Fruit fly (Drosophila melanogaster) whole organism, embryonic: ENCODE results near the gene Alg11.

Experiments
- CG10321 ChIP-seq: fragments of 200-800 bp; sonication (Bioruptor generic); IDR thresholded peaks from 2 replicates; pipeline ENCODE4 v1.3.6; 2022; ENCODE audit warnings: missing biosample characterization, missing genetic modification characterization
- CG11398 ChIP-seq: fragments of 200-800 bp; sonication (Bioruptor generic); optimal IDR thresholded peaks from 2 replicates; lab custom pipeline; 2016; ENCODE audit warnings: missing biosample characterization, missing genetic modification characterization
- CG11560 ChIP-seq: fragments of 200-800 bp; sonication (Bioruptor generic); IDR thresholded peaks from 3 replicates; pipeline ENCODE4 v1.3.6; 2022; ENCODE audit warnings: missing biosample characterization, missing genetic modification characterization
- CG11695 ChIP-seq: fragments of 200-800 bp; sonication (Bioruptor generic); IDR thresholded peaks from 3 replicates; pipeline ENCODE4 v1.3.6; 2022; ENCODE audit warnings: missing biosample characterization, missing genetic modification characterization
- CG12299 ChIP-seq: fragments of 200-800 bp; sonication (Bioruptor generic); optimal IDR thresholded peaks from 2 replicates; lab custom pipeline; 2018; ENCODE audit warnings: missing biosample characterization, mild to moderate bottlenecking, missing genetic modification characterization
- CG12744 ChIP-seq: fragments of 200-800 bp; sonication (Bioruptor generic); optimal IDR thresholded peaks from 2 replicates; lab custom pipeline; 2016; ENCODE audit warnings: missing biosample characterization, missing genetic modification characterization
- CG13894 ChIP-seq: fragments of 200-800 bp; sonication (Bioruptor generic); optimal IDR thresholded peaks from 3 replicates; lab custom pipeline; 2018; ENCODE audit warnings: missing biosample characterization, mild to moderate bottlenecking, missing genetic modification characterization, moderate library complexity
- CG15073 ChIP-seq: fragments of 200-800 bp; sonication (Bioruptor generic); optimal IDR thresholded peaks from 2 replicates; lab custom pipeline; 2016; ENCODE audit warnings: missing biosample characterization, missing genetic modification characterization
- CG15269 ChIP-seq: fragments of 200-800 bp; sonication (Bioruptor generic); optimal IDR thresholded peaks from 2 replicates; lab custom pipeline; 2018; ENCODE audit warnings: missing biosample characterization, mild to moderate bottlenecking, missing genetic modification characterization, moderate library complexity
- CG17361 ChIP-seq: fragments of 200-800 bp; sonication (Bioruptor generic); IDR thresholded peaks from 3 replicates; pipeline ENCODE4 v1.3.6; 2022; ENCODE audit warnings: missing biosample characterization, missing genetic modification characterization
- CG17802 ChIP-seq: fragments of 200-800 bp; sonication (Bioruptor generic); optimal IDR thresholded peaks from 2 replicates; lab custom pipeline; 2018; ENCODE audit warnings: missing biosample characterization, mild to moderate bottlenecking, missing genetic modification characterization, moderate library complexity
- CG18476 ChIP-seq: fragments of 200-800 bp; sonication (Bioruptor generic); optimal IDR thresholded peaks from 2 replicates; lab custom pipeline; 2016; ENCODE audit warnings: missing biosample characterization, mild to moderate bottlenecking, missing genetic modification characterization
- CG18599 ChIP-seq: fragments of 200-800 bp; sonication (Bioruptor generic); optimal IDR thresholded peaks from 3 replicates; lab custom pipeline; 2017; ENCODE audit warnings: missing biosample characterization, missing genetic modification characterization, mild to moderate bottlenecking, moderate library complexity, missing genetic modification reagents
- CG18764 ChIP-seq: fragments of 200-800 bp; sonication (Bioruptor generic); optimal IDR thresholded peaks from 3 replicates; lab custom pipeline; 2016; ENCODE audit warnings: missing biosample characterization, missing genetic modification characterization
- CG30431 ChIP-seq: fragments of 200-800 bp; sonication (Bioruptor generic); optimal IDR thresholded peaks from 2 replicates; lab custom pipeline; 2017; ENCODE audit warnings: missing biosample characterization, missing genetic modification characterization
- CG4360 ChIP-seq: fragments of 200-800 bp; sonication (Bioruptor generic); IDR thresholded peaks from 2 replicates; pipeline ENCODE4 v1.3.6; 2022; ENCODE audit warnings: missing biosample characterization, missing genetic modification characterization
- CG4707 ChIP-seq: fragments of 200-800 bp; sonication (Bioruptor generic); optimal IDR thresholded peaks from 2 replicates; lab custom pipeline; 2018; ENCODE audit warnings: missing biosample characterization, mild to moderate bottlenecking, missing genetic modification characterization, moderate library complexity
- CG4820 ChIP-seq: fragments of 200-800 bp; sonication (Bioruptor generic); optimal IDR thresholded peaks from 3 replicates; lab custom pipeline; 2016; ENCODE audit warnings: missing biosample characterization, missing genetic modification characterization
- CG5245 ChIP-seq: fragments of 200-800 bp; sonication (Bioruptor generic); optimal IDR thresholded peaks from 3 replicates; lab custom pipeline; 2016; ENCODE audit warnings: missing biosample characterization, missing genetic modification characterization
- CG9437 ChIP-seq: fragments of 200-800 bp; sonication (Bioruptor generic); optimal IDR thresholded peaks from 2 replicates; lab custom pipeline; 2018; ENCODE audit warnings: missing biosample characterization, mild to moderate bottlenecking, missing genetic modification characterization
- CG9727 ChIP-seq: fragments of 200-800 bp; sonication (Bioruptor generic); optimal IDR thresholded peaks from 3 replicates; lab custom pipeline; 2017; ENCODE audit warnings: missing biosample characterization, mild to moderate bottlenecking, missing genetic modification characterization
- Dref ChIP-seq: fragments of 200-800 bp; sonication (Bioruptor generic); IDR thresholded peaks from 2 replicates; pipeline ENCODE4 v1.3.6; 2022; ENCODE audit warnings: missing biosample characterization, missing genetic modification characterization
- Drgx ChIP-seq: fragments of 200-800 bp; sonication (Bioruptor generic); IDR thresholded peaks from 2 replicates; pipeline ENCODE4 v1.3.6; 2022; ENCODE audit warnings: missing biosample characterization, missing genetic modification characterization
- Fer3 ChIP-seq: fragments of 200-800 bp; sonication (Bioruptor generic); optimal IDR thresholded peaks from 2 replicates; lab custom pipeline; 2018; ENCODE audit warnings: missing biosample characterization, mild to moderate bottlenecking, missing genetic modification characterization, moderate library complexity
- H15 ChIP-seq: fragments of 200-800 bp; sonication (Bioruptor generic); IDR thresholded peaks from 3 replicates; pipeline ENCODE4 v1.3.6; 2022; ENCODE audit warnings: missing biosample characterization, missing genetic modification characterization
- HLHmδ ChIP-seq: fragments of 200-800 bp; sonication (Bioruptor generic); optimal IDR thresholded peaks from 2 replicates; lab custom pipeline; 2018; ENCODE audit warnings: missing biosample characterization, mild to moderate bottlenecking, missing genetic modification characterization, moderate library complexity
- Hand ChIP-seq: fragments of 200-800 bp; sonication (Bioruptor generic); optimal IDR thresholded peaks from 2 replicates; lab custom pipeline; 2017; ENCODE audit warnings: mild to moderate bottlenecking, missing biosample characterization, missing genetic modification reagents, missing genetic modification characterization
- Hsf ChIP-seq: fragments of 200-800 bp; sonication (Bioruptor generic); optimal IDR thresholded peaks from 3 replicates; lab custom pipeline; 2016; ENCODE audit warnings: missing biosample characterization, missing genetic modification characterization
- Meics ChIP-seq: fragments of 200-800 bp; sonication (Bioruptor generic); optimal IDR thresholded peaks from 2 replicates; lab custom pipeline; 2017; ENCODE audit warnings: missing biosample characterization, mild to moderate bottlenecking, missing genetic modification characterization
- Nf-YA ChIP-seq: fragments of 200-800 bp; sonication (Bioruptor generic); IDR thresholded peaks from 2 replicates; pipeline ENCODE4 v1.3.6; 2022; ENCODE audit warnings: missing biosample characterization, missing genetic modification characterization
- ac ChIP-seq: fragments of 200-800 bp; sonication (Bioruptor generic); optimal IDR thresholded peaks from 3 replicates; lab custom pipeline; 2017; ENCODE audit warnings: missing biosample characterization, mild to moderate bottlenecking, missing genetic modification characterization
- amos ChIP-seq: fragments of 200-800 bp; sonication (Bioruptor generic); IDR thresholded peaks from 2 replicates; pipeline ENCODE4 v1.3.6; 2022; ENCODE audit warnings: missing biosample characterization, missing genetic modification characterization; ENCODE audit not compliant: partially characterized antibody
- btn ChIP-seq: fragments of 200-800 bp; sonication (Bioruptor generic); optimal IDR thresholded peaks from 2 replicates; lab custom pipeline; 2016; ENCODE audit warnings: missing biosample characterization, missing genetic modification characterization
- cad ChIP-seq: fragments of >200 bp; optimal IDR thresholded peaks from 2 replicates; lab custom pipeline; 2017; ENCODE audit warnings: missing biosample characterization, missing genetic modification characterization
- cwo ChIP-seq: fragments of 200-800 bp; sonication (Bioruptor generic); optimal IDR thresholded peaks from 3 replicates; lab custom pipeline; 2017; ENCODE audit warnings: missing biosample characterization, missing genetic modification characterization, mild to moderate bottlenecking, moderate library complexity, missing genetic modification reagents
- en ChIP-seq: fragments of 200-800 bp; sonication (Bioruptor generic); optimal IDR thresholded peaks from 2 replicates; lab custom pipeline; 2016; ENCODE audit warnings: missing biosample characterization, missing genetic modification characterization
- esg ChIP-seq: fragments of 200-800 bp; sonication (Bioruptor generic); conservative IDR thresholded peaks from 2 replicates; pipeline ENCODE4 v1.3.6; 2022; ENCODE audit warnings: missing biosample characterization, missing genetic modification characterization
- gfzf ChIP-seq: fragments of 200-800 bp; sonication (Bioruptor generic); optimal IDR thresholded peaks from 2 replicates; lab custom pipeline; 2016; ENCODE audit warnings: missing biosample characterization, mild to moderate bottlenecking, missing genetic modification characterization, moderate library complexity
- hth ChIP-seq: fragments of >200 bp; optimal IDR thresholded peaks from 2 replicates; lab custom pipeline; 2017; ENCODE audit warnings: inconsistent platforms
- lab ChIP-seq: fragments of 200-800 bp; sonication (Bioruptor generic); optimal IDR thresholded peaks from 3 replicates; lab custom pipeline; 2017; ENCODE audit warnings: missing biosample characterization, missing genetic modification characterization, mild to moderate bottlenecking, moderate library complexity, missing genetic modification reagents
- lola ChIP-seq, 3 experiments: fragments of >200 bp in 2 of 3; fragments of 200-800 bp in 1 of 3; sonication (Bioruptor generic) in 1 of 3; optimal IDR thresholded peaks; 2 replicates each; lab custom pipeline; 2017 to 2019; ENCODE audit warnings: missing biosample characterization in 3 of 3, missing genetic modification characterization in 3 of 3, mild to moderate bottlenecking in 1 of 3, moderate library complexity in 1 of 3
- pan ChIP-seq, 4 experiments: fragments of >200 bp in 3 of 4; fragments of 200-800 bp in 1 of 4; sonication (Bioruptor generic) in 1 of 4; optimal IDR thresholded peaks in 3 of 4; IDR thresholded peaks in 1 of 4; 2 replicates each; pipeline versions ENCODE4 v1.3.6 to Lab custom; 2017 to 2022; ENCODE audit warnings: missing biosample characterization in 2 of 4, missing genetic modification characterization in 2 of 4, mixed read lengths in 1 of 4
- phol ChIP-seq: fragments of 200-800 bp; sonication (Bioruptor generic); optimal IDR thresholded peaks from 3 replicates; lab custom pipeline; 2018; ENCODE audit warnings: missing biosample characterization, mild to moderate bottlenecking, missing genetic modification characterization, moderate library complexity
- ranshi ChIP-seq: fragments of 200-800 bp; sonication (Bioruptor generic); IDR thresholded peaks from 2 replicates; pipeline ENCODE4 v1.3.6; 2022; ENCODE audit warnings: missing biosample characterization, missing genetic modification characterization
- so ChIP-seq: fragments of 200-800 bp; sonication (Bioruptor generic); IDR thresholded peaks from 3 replicates; pipeline ENCODE4 v1.3.6; 2022; ENCODE audit warnings: missing biosample characterization, missing genetic modification characterization
- sug ChIP-seq: fragments of 200-800 bp; optimal IDR thresholded peaks from 2 replicates; lab custom pipeline; 2019; ENCODE audit warnings: missing biosample characterization, mild to moderate bottlenecking, missing genetic modification characterization, moderate library complexity
- tap ChIP-seq: fragments of 200-800 bp; optimal IDR thresholded peaks from 3 replicates; lab custom pipeline; 2019; ENCODE audit warnings: missing biosample characterization, mild to moderate bottlenecking, missing genetic modification characterization, moderate library complexity
- twi ChIP-seq: fragments of 200-800 bp; optimal IDR thresholded peaks from 2 replicates; lab custom pipeline; 2019; ENCODE audit warnings: missing biosample characterization, mild to moderate bottlenecking, missing genetic modification characterization, moderate library complexity
- tx ChIP-seq: fragments of 200-800 bp; sonication (Bioruptor generic); optimal IDR thresholded peaks from 2 replicates; lab custom pipeline; 2016; ENCODE audit warnings: missing biosample characterization, missing genetic modification characterization
- unc-4 ChIP-seq: fragments of 200-800 bp; sonication (Bioruptor generic); IDR thresholded peaks from 2 replicates; pipeline ENCODE4 v1.3.6; 2022; ENCODE audit warnings: missing biosample characterization, missing genetic modification characterization; ENCODE audit not compliant: partially characterized antibody
- z ChIP-seq: fragments of 200-800 bp; sonication (Bioruptor generic); IDR thresholded peaks from 3 replicates; pipeline ENCODE4 v1.3.6; 2022; ENCODE audit warnings: missing biosample characterization, missing genetic modification characterization

Gene Alg11

DNA sequence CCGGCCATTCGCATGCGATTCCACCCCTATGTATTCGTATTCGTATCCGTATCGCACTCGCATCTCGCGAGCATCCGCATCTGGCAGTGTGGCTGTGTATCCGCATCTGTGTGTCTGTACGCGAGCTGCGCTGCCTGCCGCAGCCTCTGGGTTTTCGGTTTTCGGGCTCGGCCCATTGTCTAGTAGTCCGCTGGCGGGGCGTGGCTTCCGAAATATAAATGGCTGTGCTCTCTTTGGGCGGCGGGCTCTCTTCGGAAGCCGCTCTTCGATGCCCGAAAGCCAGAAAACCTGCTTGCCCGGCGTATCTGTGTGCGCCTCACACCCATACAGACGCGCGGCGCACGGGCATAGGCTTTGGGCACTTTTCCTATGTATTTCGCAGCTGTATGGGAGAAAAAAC lies 27.3 kb upstream of the Alg11 start (continued):
- TF ChIP-seq pan (optimal IDR thresholded peaks at IDR 0.05; lab: Kevin White, UChicago) (no peak), pan (GFP tag; optimal IDR thresholded peaks at IDR 0.05 in 1 of 2, IDR thresholded peaks at IDR 0.05 in 1 of 2) (no peak), Fer3 (no peak), btn (GFP tag; lab: Kevin White, UChicago) (no peak), Hsf (GFP tag; lab: Kevin White, UChicago) (no peak), Dref (no peak), so (GFP tag; lab: Robert Waterston, UW) (no peak), CG5245 (GFP tag; lab: Kevin White, UChicago) (no peak), CG30431 (GFP tag; lab: Kevin White, UChicago) (no peak), amos (GFP tag; lab: Robert Waterston, UW) (no peak), CG11560 (tag; lab: Robert Waterston, UW) (no peak), hth (lab: Kevin White, UChicago) (no peak), cad (GFP tag; lab: Kevin White, UChicago) (no peak), CG15269 (tag; lab: Kevin White, UChicago) (no peak), CG9437 (GFP tag; lab: Kevin White, UChicago) (no peak), phol (no peak), CG12744 (GFP tag; lab: Kevin White, UChicago) (no peak), CG10321 (0 out of 2 replicates have a peak, but pooled peaks have one; percentile 21), tx (no peak), ac (GFP tag; lab: Kevin White, UChicago) (no peak), CG4707 (GFP tag; lab: Kevin White, UChicago) (peak; percentile 15), H15 (GFP tag; lab: Robert Waterston, UW) (no peak), CG9727 (GFP tag; lab: Kevin White, UChicago) (no peak), CG18476 (GFP tag; lab: Kevin White, UChicago) (no peak), cwo (GFP tag; lab: Kevin White, UChicago) (no peak), CG4820 (GFP tag; lab: Kevin White, UChicago) (no peak), Meics (GFP tag; lab: Kevin White, UChicago) (no peak), Hand (GFP tag; lab: Kevin White, UChicago) (no peak), CG11695 (no peak), CG12299 (tag; lab: Kevin White, UChicago) (no peak), lola (GFP tag; optimal IDR thresholded peaks at IDR 0.05; lab: Kevin White, UChicago) (no peak), tap (tag; lab: Kevin White, UChicago) (no peak), Nf-YA (GFP tag; lab: Robert Waterston, UW) (0 out of 2 replicates have a peak, but pooled peaks have one; percentile 5), CG17802 (tag; lab: Kevin White, UChicago) (no peak), unc-4 (GFP tag; lab: Robert Waterston, UW) (peak; percentile 28; the same call in 1 of the 2 replicates), ranshi (GFP tag; lab: Robert Waterston, UW) (no peak), gfzf (GFP tag; lab: Kevin White, UChicago) (no peak), HLHmδ (GFP tag; lab: Kevin White, UChicago) (no peak), esg (GFP tag; lab: Robert Waterston, UW) (no peak), lab (no peak), CG17361 (GFP tag; lab: Robert Waterston, UW) (no peak), CG11398 (GFP tag; lab: Kevin White, UChicago) (no peak), CG13894 (tag; lab: Kevin White, UChicago) (no peak), twi (tag; lab: Kevin White, UChicago) (peak; percentile 23), CG18764 (GFP tag; lab: Kevin White, UChicago) (no peak), z (GFP tag; lab: Robert Waterston, UW) (0 out of 3 replicates have a peak, but pooled peaks have one; percentile 6), CG4360 (GFP tag; lab: Robert Waterston, UW) (no peak), Drgx (no peak), en (GFP tag; lab: Kevin White, UChicago) (no peak), sug (tag; lab: Kevin White, UChicago) (no peak), CG18599 (GFP tag; lab: Kevin White, UChicago) (no peak), CG15073 (GFP tag; lab: Kevin White, UChicago) (no peak)
